Worm (Caenorhabditis elegans) whole organism, early embryonic: ENCODE results near the gene sel-1.

Experiments used
- B0310.2 ChIP-seq: sonication (generic microtip); optimal IDR thresholded peaks from 2 replicates; lab custom pipeline; 2016; ENCODE audit warnings: mild to moderate bottlenecking, missing genetic modification characterization, missing compliant biosample characterization
- F13C5.2 ChIP-seq: sonication (generic microtip); optimal IDR thresholded peaks from 2 replicates; lab custom pipeline; 2017; ENCODE audit warnings: mild to moderate bottlenecking, missing genetic modification characterization, inconsistent platforms, missing compliant biosample characterization
- aly-1 ChIP-seq: sonication (generic microtip); optimal IDR thresholded peaks from 2 replicates; lab custom pipeline; 2016; ENCODE audit warnings: missing genetic modification characterization, missing compliant biosample characterization
- ama-1 ChIP-seq: fragments of 150-350 bp; optimal IDR thresholded peaks from 2 replicates; lab custom pipeline; 2014
- ceh-13 ChIP-seq: fragments of 200-800 bp; sonication (Bioruptor generic); optimal IDR thresholded peaks from 2 replicates; lab custom pipeline; 2018; ENCODE audit warnings: mild to moderate bottlenecking, missing genetic modification characterization, missing compliant biosample characterization
- ceh-36 ChIP-seq: sonication (generic microtip); optimal IDR thresholded peaks from 2 replicates; lab custom pipeline; 2016; ENCODE audit warnings: missing genetic modification characterization, inconsistent platforms, missing compliant biosample characterization
- ets-7 ChIP-seq: sonication (generic microtip); optimal IDR thresholded peaks from 2 replicates; lab custom pipeline; 2016; ENCODE audit warnings: missing genotype, missing genetic modification characterization, missing compliant biosample characterization
- flt-1 ChIP-seq: fragments of 200-800 bp; sonication (Bioruptor generic); IDR thresholded peaks from 2 replicates; pipeline ENCODE4 v1.3.6; 2022; ENCODE audit warnings: missing genetic modification characterization, missing compliant biosample characterization
- hmbx-1 ChIP-seq: sonication (generic microtip); optimal IDR thresholded peaks from 2 replicates; lab custom pipeline; 2016; ENCODE audit warnings: mild to moderate bottlenecking, missing genetic modification characterization, missing compliant biosample characterization
- hmg-4 ChIP-seq: fragments of 200-800 bp; sonication (Bioruptor generic); optimal IDR thresholded peaks from 2 replicates; lab custom pipeline; 2018; ENCODE audit warnings: mild to moderate bottlenecking, missing genetic modification characterization, missing compliant biosample characterization
- hnd-1 ChIP-seq: sonication (generic microtip); optimal IDR thresholded peaks from 2 replicates; lab custom pipeline; 2016; ENCODE audit warnings: missing genetic modification characterization, missing compliant biosample characterization
- pes-1 ChIP-seq: fragments of 200-800 bp; sonication (Bioruptor generic); IDR thresholded peaks from 2 replicates; pipeline ENCODE4 v1.3.6; 2022; ENCODE audit warnings: missing genetic modification reagents, missing genetic modification characterization, missing compliant biosample characterization
- scrt-1 ChIP-seq: fragments of 200-800 bp; sonication (Bioruptor generic); IDR thresholded peaks from 2 replicates; pipeline ENCODE4 v1.3.6; 2022; ENCODE audit warnings: missing genetic modification characterization, missing compliant biosample characterization
- sea-1 ChIP-seq: fragments of 200-800 bp; sonication (Bioruptor generic); conservative IDR thresholded peaks from 2 replicates; pipeline ENCODE4 v1.3.6; 2022; ENCODE audit warnings: missing genetic modification characterization, missing compliant biosample characterization
- tbx-11 ChIP-seq: fragments of 200-800 bp; sonication (Bioruptor generic); IDR thresholded peaks from 2 replicates; pipeline ENCODE4 v1.3.6; 2022; ENCODE audit warnings: missing genetic modification characterization, missing compliant biosample characterization
- tbx-37 ChIP-seq: fragments of 200-800 bp; sonication (Bioruptor generic); conservative IDR thresholded peaks from 2 replicates; pipeline ENCODE4 v1.3.6; 2022; ENCODE audit warnings: missing genetic modification reagents, missing genetic modification characterization, missing compliant biosample characterization
- tra-4 ChIP-seq: sonication (generic microtip); optimal IDR thresholded peaks from 2 replicates; lab custom pipeline; 2017; ENCODE audit warnings: missing genetic modification characterization, missing compliant biosample characterization

The sel-1 gene

DNA sequence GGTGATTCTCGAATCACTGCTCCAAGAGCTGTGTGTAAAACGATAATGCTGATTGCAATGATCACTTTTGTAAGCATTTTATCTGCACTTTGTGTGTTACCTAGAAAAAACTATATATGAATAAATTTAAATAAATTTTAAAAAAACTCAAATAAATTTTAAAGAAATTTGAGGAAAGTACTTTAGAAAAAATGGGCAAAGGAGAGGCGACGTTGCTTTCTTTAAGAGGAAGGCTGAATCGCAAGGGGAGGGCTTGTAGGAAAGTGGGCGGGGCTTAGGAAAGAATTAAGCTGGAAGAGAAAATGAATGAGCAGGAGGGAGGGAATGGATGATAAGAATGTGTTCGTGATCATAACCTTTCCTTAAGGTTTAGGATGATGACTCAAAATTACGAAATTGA, 7.3 kb downstream of the sel-1 start, which contains the start of gene E02A10.4:
TSS of gene E02A10.4 (minus strand) at position 101 of the 400 bp plus-strand sequence.
- no peak for TF ChIP-seq scrt-1
- TF ChIP-seq hmbx-1 (tag; lab: Kevin White, UChicago) = no peak
- TF ChIP-seq B0310.2 (tag; lab: Kevin White, UChicago) = no peak
- TF ChIP-seq tbx-37 = no peak
- no peak for TF ChIP-seq ceh-36 (tag; lab: Kevin White, UChicago)
- TF ChIP-seq flt-1 (GFP tag; lab: Robert Waterston, UW) = no peak
- TF ChIP-seq hnd-1 (tag; lab: Kevin White, UChicago) = no peak
- no peak for TF ChIP-seq pes-1 (GFP tag; lab: Robert Waterston, UW)
- no peak for TF ChIP-seq ama-1 (lab: Kevin White, UChicago)
- TF ChIP-seq hmg-4 (GFP tag; lab: Kevin White, UChicago) = no peak
- TF ChIP-seq F13C5.2 = no peak
- TF ChIP-seq tbx-11 (GFP tag; lab: Robert Waterston, UW) = no peak

DNA sequence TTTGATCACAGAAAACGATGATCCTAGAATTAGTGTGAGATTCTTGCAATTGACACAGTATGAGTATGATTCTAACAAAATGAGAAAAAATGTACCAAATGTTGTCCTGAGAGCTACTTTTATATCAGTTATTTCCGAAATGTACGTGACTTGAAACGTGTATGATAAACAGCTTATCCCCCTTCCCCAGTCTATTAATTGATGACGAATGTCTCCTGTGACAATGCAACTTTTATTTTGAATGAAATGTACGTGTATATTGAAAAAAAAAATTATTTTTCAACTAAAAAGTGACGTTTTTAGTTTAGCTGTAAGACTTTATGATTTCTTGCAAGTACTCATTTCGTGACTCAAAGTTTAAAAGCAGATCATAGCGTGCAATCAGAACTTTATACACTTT, 9.7 kb downstream of the sel-1 start:
- TF ChIP-seq sea-1 (GFP tag; lab: Robert Waterston, UW) = no peak
- TF ChIP-seq ceh-36 (tag; lab: Kevin White, UChicago) = no peak
- TF ChIP-seq flt-1 (GFP tag; lab: Robert Waterston, UW) = no peak

DNA sequence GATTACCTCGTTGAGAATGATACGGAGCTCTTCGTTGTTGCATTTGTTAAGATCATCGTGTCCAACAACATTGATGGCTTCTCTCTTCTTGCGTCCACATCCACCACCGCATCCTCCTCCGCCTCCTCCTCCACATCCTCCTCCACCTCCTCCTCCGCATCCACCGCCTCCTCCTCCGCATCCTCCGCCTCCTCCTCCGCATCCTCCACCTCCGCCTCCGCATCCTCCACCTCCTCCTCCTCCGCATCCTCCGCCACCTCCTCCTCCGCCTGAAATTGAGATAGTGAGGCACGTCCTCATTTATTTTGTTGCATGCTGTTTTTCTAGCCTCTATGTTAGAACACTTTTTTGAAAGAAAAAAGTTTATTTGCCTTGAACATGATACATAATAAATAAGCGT, 15.3 kb downstream of the sel-1 start:
- TF ChIP-seq scrt-1 (no peak), hmg-4 (GFP tag; lab: Kevin White, UChicago) (no peak), tbx-11 (GFP tag; lab: Robert Waterston, UW) (no peak), sea-1 (GFP tag; lab: Robert Waterston, UW) (no peak), hmbx-1 (tag; lab: Kevin White, UChicago) (no peak), ceh-36 (tag; lab: Kevin White, UChicago) (no peak)

DNA sequence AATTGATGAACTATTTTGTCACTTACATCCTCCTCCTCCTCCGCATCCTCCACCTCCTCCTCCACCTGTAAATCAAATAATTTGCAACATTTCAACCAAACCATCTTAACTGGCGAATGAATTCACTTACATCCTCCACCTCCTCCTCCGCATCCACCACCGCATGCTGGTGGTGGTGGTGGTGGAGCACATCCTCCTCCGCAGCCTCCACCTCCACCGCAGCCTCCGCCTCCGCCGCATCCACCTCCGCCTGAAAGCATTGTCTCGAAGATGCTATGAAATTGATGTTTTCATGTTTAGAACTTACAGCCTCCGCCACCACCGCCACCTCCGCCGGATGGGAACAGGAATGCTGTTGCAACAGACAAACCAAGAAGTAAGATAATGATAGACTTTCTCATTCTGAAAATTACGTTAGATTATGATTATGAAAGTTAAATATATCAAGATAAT, 16.0 kb downstream of the sel-1 start, which contains the start of gene grl-23:
TSS of gene grl-23 (minus strand) at position 403 of the 453 bp plus-strand sequence.
- no peak for TF ChIP-seq B0310.2 (tag; lab: Kevin White, UChicago)
- TF ChIP-seq tra-4 (tag; lab: Kevin White, UChicago) = no peak
- no peak for TF ChIP-seq ceh-13 (GFP tag; lab: Kevin White, UChicago)
- no peak for TF ChIP-seq F13C5.2
- TF ChIP-seq ceh-36 (tag; lab: Kevin White, UChicago) = no peak
- no peak for TF ChIP-seq hmbx-1 (tag; lab: Kevin White, UChicago)
- no peak for TF ChIP-seq tbx-37
- no peak for TF ChIP-seq ama-1 (lab: Kevin White, UChicago)
- TF ChIP-seq hnd-1 (tag; lab: Kevin White, UChicago) = no peak
- TF ChIP-seq flt-1 (GFP tag; lab: Robert Waterston, UW) = no peak

DNA sequence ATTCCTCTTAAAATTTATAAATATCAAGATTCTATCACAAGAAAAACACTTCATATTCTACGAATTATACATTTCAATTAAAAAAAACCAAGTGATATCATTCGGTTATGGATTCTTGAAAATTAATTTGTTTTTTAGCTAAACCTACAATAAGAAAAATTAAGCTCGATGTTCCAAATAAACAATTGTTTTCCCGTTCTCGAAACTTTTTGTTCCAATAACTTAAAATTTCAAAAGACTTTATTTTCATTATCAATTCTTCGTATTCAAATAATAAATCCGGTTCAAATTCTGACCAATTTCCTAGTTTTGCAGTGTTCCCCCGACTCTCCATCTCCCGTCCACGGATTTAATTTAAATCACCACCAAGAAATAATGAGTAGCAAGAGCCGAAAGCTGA, 18.8 kb downstream of the sel-1 start, which contains the start of gene E02A10.3:
TSS of gene E02A10.3 (plus strand) at position 301 of the 400 bp plus-strand sequence.
- TF ChIP-seq ceh-36 (tag; lab: Kevin White, UChicago) (no peak), hmbx-1 (tag; lab: Kevin White, UChicago) (no peak), pes-1 (GFP tag; lab: Robert Waterston, UW) (no peak), hnd-1 (tag; lab: Kevin White, UChicago) (no peak), scrt-1 (no peak), tbx-11 (GFP tag; lab: Robert Waterston, UW) (no peak), hmg-4 (GFP tag; lab: Kevin White, UChicago) (no peak), tra-4 (tag; lab: Kevin White, UChicago) (no peak), ama-1 (lab: Kevin White, UChicago) (no peak), flt-1 (GFP tag; lab: Robert Waterston, UW) (no peak), tbx-37 (no peak), F13C5.2 (no peak), B0310.2 (tag; lab: Kevin White, UChicago) (no peak), aly-1 (no peak)

DNA sequence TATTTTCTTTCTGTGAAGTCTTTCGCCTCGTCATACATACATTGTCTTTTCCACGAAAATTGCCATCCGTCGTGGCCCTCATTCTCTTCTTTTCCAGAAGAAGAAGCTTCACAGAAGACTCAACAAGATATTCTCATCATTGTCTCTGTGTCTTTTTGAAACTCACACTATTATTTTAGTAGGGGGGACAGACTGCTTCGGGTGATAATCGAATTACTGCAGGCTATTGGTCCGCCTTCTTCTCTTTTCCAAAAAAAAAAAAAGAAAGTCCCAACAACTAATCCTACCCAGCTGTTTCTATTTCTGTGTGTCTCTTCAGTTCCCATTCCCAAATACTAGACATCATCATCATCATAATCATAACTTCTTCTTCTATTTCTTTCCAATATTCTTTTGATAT, 22.9 kb downstream of the sel-1 start:
- TF ChIP-seq tra-4 (tag; lab: Kevin White, UChicago) = no peak
- no peak for TF ChIP-seq hmg-4 (GFP tag; lab: Kevin White, UChicago)
- TF ChIP-seq ama-1 (lab: Kevin White, UChicago) = no peak
- no peak for TF ChIP-seq tbx-37
- TF ChIP-seq tbx-11 (GFP tag; lab: Robert Waterston, UW) = no peak
- TF ChIP-seq ceh-36 (tag; lab: Kevin White, UChicago) = no peak
- TF ChIP-seq hmbx-1 (tag; lab: Kevin White, UChicago) = no peak
- no peak for TF ChIP-seq ceh-13 (GFP tag; lab: Kevin White, UChicago)
- TF ChIP-seq ets-7 (tag; lab: Kevin White, UChicago) = no peak
- no peak for TF ChIP-seq B0310.2 (tag; lab: Kevin White, UChicago)
- no peak for TF ChIP-seq pes-1 (GFP tag; lab: Robert Waterston, UW)
- no peak for TF ChIP-seq hnd-1 (tag; lab: Kevin White, UChicago)
- TF ChIP-seq aly-1 = no peak

DNA sequence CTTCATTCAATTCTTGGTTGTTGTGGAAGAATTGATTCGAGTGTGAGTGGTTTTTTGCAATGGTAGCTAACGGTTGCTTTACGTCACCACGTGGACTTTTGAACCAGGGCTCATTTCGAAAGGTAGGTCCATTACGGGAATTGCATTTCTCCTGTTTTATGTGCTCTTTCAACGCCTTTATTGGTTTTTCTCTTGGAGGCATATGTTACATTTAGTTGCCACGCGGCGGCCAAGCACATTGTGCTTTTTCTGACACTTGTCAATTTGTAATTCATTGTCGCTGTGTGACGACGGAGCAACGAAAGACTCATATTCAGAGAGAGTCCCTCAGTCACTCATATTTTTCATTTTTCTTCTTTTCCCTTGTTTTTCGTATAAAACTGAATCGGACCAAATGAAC, 24.2 kb downstream of the sel-1 start:
- TF ChIP-seq F13C5.2 (no peak), hmbx-1 (tag; lab: Kevin White, UChicago) (no peak), ama-1 (lab: Kevin White, UChicago) (no peak), scrt-1 (no peak), ceh-36 (tag; lab: Kevin White, UChicago) (no peak), ets-7 (tag; lab: Kevin White, UChicago) (no peak), aly-1 (no peak), tbx-11 (GFP tag; lab: Robert Waterston, UW) (no peak), hmg-4 (GFP tag; lab: Kevin White, UChicago) (no peak), ceh-13 (GFP tag; lab: Kevin White, UChicago) (no peak), B0310.2 (tag; lab: Kevin White, UChicago) (no peak), hnd-1 (tag; lab: Kevin White, UChicago) (no peak), tbx-37 (no peak), tra-4 (tag; lab: Kevin White, UChicago) (no peak)
